Worm (Caenorhabditis elegans): ENCODE measurements around the gene C27D6.3.

DNA sequence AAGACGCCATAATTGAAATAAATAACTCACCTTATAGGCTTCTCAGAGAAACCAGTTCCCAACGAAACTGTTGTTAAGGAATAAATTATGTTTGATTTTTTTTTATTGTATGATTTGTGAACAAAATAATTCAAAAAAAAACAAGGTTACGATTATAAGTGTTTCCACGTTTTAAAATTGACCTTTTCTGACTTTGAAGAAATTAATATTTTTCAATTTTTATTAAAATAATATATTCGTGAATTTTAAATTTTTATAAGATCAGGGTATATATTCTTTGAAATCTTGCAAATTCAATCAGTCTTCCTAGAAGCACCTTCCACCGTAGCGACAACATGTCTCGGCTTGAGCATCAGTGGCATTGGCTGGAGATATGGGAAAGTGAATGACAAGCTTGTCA, at the start of gene C27D6.3:
- TF ChIP-seq ref-1 (GFP tag; conservative IDR thresholded peaks at IDR 0.05) = no peak
- TF ChIP-seq T22C8.4 (GFP tag; IDR thresholded peaks at IDR 0.05) = no peak
- TF ChIP-seq ztf-23 (GFP tag; IDR thresholded peaks at IDR 0.05) = no peak

All from whole organism, midembryonic.